Fruit fly (Drosophila melanogaster): ENCODE measurements around the gene CG8001.

CG8001 gene

dm6 chr3L:1730873-1731272 lies 25.1 kb upstream of the CG8001 start, which contains the start of gene drpr (continued):
- TF ChIP-seq Abd-B (GFP tag; optimal IDR thresholded peaks at IDR 0.05) (no peak), Tbp (GFP tag; optimal IDR thresholded peaks at IDR 0.05) (no peak), tin (GFP tag; optimal IDR thresholded peaks at IDR 0.05) (no peak), CG10462 (GFP tag; optimal IDR thresholded peaks at IDR 0.05) (no peak), slbo (GFP tag; IDR thresholded peaks at IDR 0.05) (no peak), CG31441 (GFP tag; IDR thresholded peaks at IDR 0.05) (peak; percentile 79), pfk (GFP tag; optimal IDR thresholded peaks at IDR 0.05) (no peak), NC2β (GFP tag; optimal IDR thresholded peaks at IDR 0.05) (no peak), chm (GFP tag; IDR thresholded peaks at IDR 0.05) (peak; percentile 53; the same call in 1 of the 2 replicates), CG1832 (GFP tag; optimal IDR thresholded peaks at IDR 0.05) (no peak), gcm (GFP tag; optimal IDR thresholded peaks at IDR 0.05) (peak; percentile 18), CG9727 (GFP tag; optimal IDR thresholded peaks at IDR 0.05) (no peak), cas (GFP tag; IDR thresholded peaks at IDR 0.05) (no peak), da (GFP tag; optimal IDR thresholded peaks at IDR 0.05) (no peak), CG6683 (GFP tag; optimal IDR thresholded peaks at IDR 0.05) (no peak), ap (GFP tag; IDR thresholded peaks at IDR 0.05) (no peak), Dll (GFP tag; IDR thresholded peaks at IDR 0.05; ENCODE audit: partially characterized antibody) (no peak), lilli (GFP tag; optimal IDR thresholded peaks at IDR 0.05) (no peak), ci (GFP tag; IDR thresholded peaks at IDR 0.05) (peak; percentile 61; the same call in 2 of the 3 replicates), Nf-YA (GFP tag; IDR thresholded peaks at IDR 0.05) (no peak), CG2889 (GFP tag; IDR thresholded peaks at IDR 0.05) (no peak), CG7839 (tag; optimal IDR thresholded peaks at IDR 0.05) (no peak), CG7963 (GFP tag; IDR thresholded peaks at IDR 0.05; ENCODE audit: partially characterized antibody) (no peak), CG3726 (GFP tag; IDR thresholded peaks at IDR 0.05) (no peak), tup (GFP tag; optimal IDR thresholded peaks at IDR 0.05) (no peak), sna (GFP tag; IDR thresholded peaks at IDR 0.05; ENCODE audit: partially characterized antibody) (no peak), CG17385 (GFP tag; optimal IDR thresholded peaks at IDR 0.05) (peak; percentile 48), wor (GFP tag; IDR thresholded peaks at IDR 0.05) (no peak), bigmax (GFP tag; optimal IDR thresholded peaks at IDR 0.05) (no peak), Doc2 (GFP tag; IDR thresholded peaks at IDR 0.05) (no peak), CG12744 (GFP tag; optimal IDR thresholded peaks at IDR 0.05) (no peak), ab (GFP tag; optimal IDR thresholded peaks at IDR 0.05) (no peak), kay (GFP tag; optimal IDR thresholded peaks at IDR 0.05) (no peak), CG42726 (GFP tag; IDR thresholded peaks at IDR 0.05; ENCODE audit: partially characterized antibody) (peak; percentile 46; the same call in 1 of the 2 replicates), Awh (GFP tag; IDR thresholded peaks at IDR 0.05) (no peak), CG7372 (GFP tag; IDR thresholded peaks at IDR 0.05) (no peak), Eip74EF (GFP tag; optimal IDR thresholded peaks at IDR 0.05) (peak in 1 of 2 experiments; percentile 22), ems (GFP tag; optimal IDR thresholded peaks at IDR 0.05) (no peak), stwl (tag; optimal IDR thresholded peaks at IDR 0.05) (peak; percentile 70), CG12219 (GFP tag; optimal IDR thresholded peaks at IDR 0.05) (no peak), Opbp (GFP tag; IDR thresholded peaks at IDR 0.05; ENCODE audit: partially characterized antibody) (no peak), sens-2 (GFP tag; IDR thresholded peaks at IDR 0.05) (no peak), E2f1 (GFP tag; IDR thresholded peaks at IDR 0.05) (no peak), jigr1 (GFP tag; IDR thresholded peaks at IDR 0.05) (no peak), Hmr (GFP tag; optimal IDR thresholded peaks at IDR 0.05) (peak; percentile 41), CG12236 (GFP tag; optimal IDR thresholded peaks at IDR 0.05) (no peak), CG12391 (tag; optimal IDR thresholded peaks at IDR 0.05) (peak; percentile 26), ranshi (GFP tag; IDR thresholded peaks at IDR 0.05) (no peak; the same call in 1 of the 2 replicates), fd102C (GFP tag; optimal IDR thresholded peaks at IDR 0.05) (no peak), CG34422 (GFP tag; IDR thresholded peaks at IDR 0.05) (peak; percentile 71), CG4707 (GFP tag; optimal IDR thresholded peaks at IDR 0.05) (peak; percentile 54)
